Worm (Caenorhabditis elegans): ENCODE measurements around the gene F13H10.6.

F13H10.6 gene

ce11 chrIV:11049806-11050205, 40.7 kb downstream of the F13H10.6 start, which contains the start of gene F36H1.3:
F36H1.3 (plus strand) TSS chrIV:11050128.
- no peak for TF ChIP-seq nhr-23 (tag; optimal IDR thresholded peaks at IDR 0.05)
- no peak for TF ChIP-seq aly-2 (tag; optimal IDR thresholded peaks at IDR 0.05)
- TF ChIP-seq sea-2 (GFP tag; optimal IDR thresholded peaks at IDR 0.05) = no peak
- no peak for TF ChIP-seq nhr-76 (tag; optimal IDR thresholded peaks at IDR 0.05)
- TF ChIP-seq daf-12 (tag; optimal IDR thresholded peaks at IDR 0.05) = no peak
- no peak for TF ChIP-seq snpc-4 (tag; optimal IDR thresholded peaks at IDR 0.05)
- no peak for TF ChIP-seq ceh-82 (tag; optimal IDR thresholded peaks at IDR 0.05)
- TF ChIP-seq fkh-2 (tag; optimal IDR thresholded peaks at IDR 0.05) = no peak
- TF ChIP-seq ZK546.5 (tag; optimal IDR thresholded peaks at IDR 0.05) = no peak
- no peak for TF ChIP-seq ceh-16 (tag; optimal IDR thresholded peaks at IDR 0.05)
- TF ChIP-seq jun-1 (tag; optimal IDR thresholded peaks at IDR 0.05) = no peak
- no peak for TF ChIP-seq ceh-28 (tag; optimal IDR thresholded peaks at IDR 0.05)
- TF ChIP-seq egl-5 (tag; optimal IDR thresholded peaks at IDR 0.05) = no peak
- TF ChIP-seq nhr-11 (tag; optimal IDR thresholded peaks at IDR 0.05) = no peak
- TF ChIP-seq nhr-28 (tag; optimal IDR thresholded peaks at IDR 0.05) = no peak
- TF ChIP-seq mdl-1 (tag; optimal IDR thresholded peaks at IDR 0.05) = no peak
- no peak for TF ChIP-seq ceh-9 (tag; optimal IDR thresholded peaks at IDR 0.05)
- no peak for TF ChIP-seq pqm-1 (tag; optimal IDR thresholded peaks at IDR 0.05)

DNA sequence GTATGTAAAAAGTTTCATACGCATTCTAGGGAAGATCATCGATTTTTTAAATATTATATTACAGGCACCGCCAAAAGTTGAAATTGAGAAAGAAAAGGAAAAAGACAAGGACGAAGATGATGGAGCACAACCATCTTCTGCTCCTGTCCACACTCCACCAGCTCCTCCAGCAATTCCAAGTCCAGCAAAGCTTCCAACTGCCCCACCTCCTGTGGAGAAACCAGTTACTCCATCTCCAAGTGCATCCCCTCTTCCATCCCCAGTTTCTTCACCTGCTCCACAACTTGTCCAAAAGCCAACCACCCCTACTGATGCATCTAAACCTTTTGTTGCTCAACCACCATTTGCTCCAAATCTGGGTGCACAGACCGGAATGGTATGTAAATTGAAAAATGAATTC, 42.9 kb downstream of the F13H10.6 start:
- TF ChIP-seq sea-2 (GFP tag; optimal IDR thresholded peaks at IDR 0.05) (no peak), zag-1 (tag; optimal IDR thresholded peaks at IDR 0.05) (no peak), ama-1 (optimal IDR thresholded peaks at IDR 0.05) (no peak), ceh-9 (tag; optimal IDR thresholded peaks at IDR 0.05) (no peak), lsy-12 (tag; optimal IDR thresholded peaks at IDR 0.05) (no peak), skn-1 (tag; optimal IDR thresholded peaks at IDR 0.05) (no peak), ceh-16 (tag; optimal IDR thresholded peaks at IDR 0.05) (no peak), hmg-11 (tag; optimal IDR thresholded peaks at IDR 0.05) (no peak), elt-2 (tag; optimal IDR thresholded peaks at IDR 0.05) (no peak), nhr-23 (tag; optimal IDR thresholded peaks at IDR 0.05) (no peak), unc-39 (tag; optimal IDR thresholded peaks at IDR 0.05) (no peak), R02D3.7 (tag; optimal IDR thresholded peaks at IDR 0.05) (no peak)

- no peak for TF ChIP-seq ceh-16 (tag; optimal IDR thresholded peaks at IDR 0.05)
- no peak for TF ChIP-seq ceh-9 (tag; optimal IDR thresholded peaks at IDR 0.05)
Measured at ce11 chrIV:11053652-11054317, 44.7 kb downstream of the F13H10.6 start, which contains the start of the genes F36H1.12 and lin-3. F36H1.12 (minus strand) TSS chrIV:11053702. lin-3 (plus strand) TSS chrIV:11054308.
